Fruit fly (Drosophila melanogaster) S2 (cell line): ENCODE results near the gene CG10317.

ENCODE experiments used
- CG8478 ChIP-seq: fragments of >200 bp; optimal IDR thresholded peaks from 2 replicates; lab custom pipeline; 2018
- CTCF ChIP-seq, 2 experiments: fragments of >200 bp; optimal IDR thresholded peaks; 2 replicates each; lab custom pipeline; 2018

- TF ChIP-seq CG8478 (no peak), CTCF (optimal IDR thresholded peaks at IDR 0.05; lab: Kevin White, UChicago) (no peak)
Measured at dm6 chr3R:16394531-16394930, 24.2 kb upstream of the CG10317 start.
